Worm (Caenorhabditis elegans): Measurements from ENCODE around the gene K11D12.7.
A peak's percentile ranks its signal among the peaks of the same experiment; 100 is the strongest.

K11D12.7 gene

ce11 chrV:5064761-5065421 is 28.6 kb upstream of the K11D12.7 start, which contains the start of gene mlk-1:
Gene mlk-1, minus strand, starts transcription at chrV:5064811.
- TF ChIP-seq R02D3.7 (tag; optimal IDR thresholded peaks at IDR 0.05): no peak
- no peak for TF ChIP-seq ceh-32 (tag; optimal IDR thresholded peaks at IDR 0.05; ENCODE audit: poor library complexity)
- peak; percentile 37; the same call in 1 of the 2 replicates for TF ChIP-seq ctbp-1 (GFP tag; IDR thresholded peaks at IDR 0.05)
- TF ChIP-seq nhr-10 (tag; optimal IDR thresholded peaks at IDR 0.05): peak; percentile 36
- no peak for TF ChIP-seq egl-43 (GFP tag; IDR thresholded peaks at IDR 0.05)
- TF ChIP-seq dve-1 (tag; optimal IDR thresholded peaks at IDR 0.05; ENCODE audit: insufficient read depth): peak; percentile 62
- TF ChIP-seq nhr-6 (tag; optimal IDR thresholded peaks at IDR 0.05): peak; percentile 40
- peak in 1 of 2 experiments; percentile 99 for TF ChIP-seq unc-62 (GFP tag; optimal IDR thresholded peaks at IDR 0.05 in 1 of 2)
- no peak for TF ChIP-seq unc-62 (tag; optimal IDR thresholded peaks at IDR 0.05)
- TF ChIP-seq mdl-1 (tag; optimal IDR thresholded peaks at IDR 0.05): peak in 1 of 2 experiments; percentile 95
- TF ChIP-seq hlh-30 (tag; optimal IDR thresholded peaks at IDR 0.05; ENCODE audit: insufficient read depth): peak; percentile 96
- peak; percentile 44; the same call in 1 of the 2 replicates for TF ChIP-seq arid-1 (GFP tag; conservative IDR thresholded peaks at IDR 0.05)
- TF ChIP-seq snpc-1.2 (GFP tag; IDR thresholded peaks at IDR 0.05): no peak
- peak; percentile 63 for TF ChIP-seq fkh-10 (GFP tag; optimal IDR thresholded peaks at IDR 0.05)
- TF ChIP-seq nhr-28 (tag; optimal IDR thresholded peaks at IDR 0.05): peak; percentile 88
- TF ChIP-seq nhr-11 (tag; optimal IDR thresholded peaks at IDR 0.05): peak; percentile 85
- no peak for TF ChIP-seq skn-1 (tag; optimal IDR thresholded peaks at IDR 0.05)
- TF ChIP-seq nhr-25 (tag; optimal IDR thresholded peaks at IDR 0.05; ENCODE audit: borderline replicate concordance, insufficient read depth): peak; percentile 60
- TF ChIP-seq spr-3 (GFP tag; optimal IDR thresholded peaks at IDR 0.05): no peak
- TF ChIP-seq aly-2 (tag; optimal IDR thresholded peaks at IDR 0.05): no peak
- TF ChIP-seq nhr-48 (tag; optimal IDR thresholded peaks at IDR 0.05): peak; percentile 43
- TF ChIP-seq pqm-1 (tag; optimal IDR thresholded peaks at IDR 0.05): peak; percentile 26
- peak; percentile 59 to 64 for TF ChIP-seq lsy-2 (tag; optimal IDR thresholded peaks at IDR 0.05)
- 0 out of 2 replicates have a peak, but pooled peaks have one; percentile 18 for TF ChIP-seq lin-1 (GFP tag; IDR thresholded peaks at IDR 0.05)
- TF ChIP-seq hif-1 (tag; optimal IDR thresholded peaks at IDR 0.05): peak in 1 of 2 experiments; percentile 64
- peak; percentile 77 for TF ChIP-seq hlh-11 (tag; optimal IDR thresholded peaks at IDR 0.05)
- TF ChIP-seq daf-16 (GFP tag; optimal IDR thresholded peaks at IDR 0.05): no peak
- TF ChIP-seq daf-16 (tag; optimal IDR thresholded peaks at IDR 0.05): peak; percentile 31
- peak; percentile 96 for TF ChIP-seq aha-1 (tag)
- no peak for TF ChIP-seq duxl-1 (tag; optimal IDR thresholded peaks at IDR 0.05; ENCODE audit: poor library complexity)
- peak; percentile 34 for TF ChIP-seq mes-2 (tag; optimal IDR thresholded peaks at IDR 0.05; ENCODE audit: poor library complexity, severe bottlenecking)
- TF ChIP-seq nhr-237 (tag; optimal IDR thresholded peaks at IDR 0.05): no peak
- peak; percentile 56; the same call in 1 of the 2 replicates for TF ChIP-seq hmg-1.1 (GFP tag; IDR thresholded peaks at IDR 0.05)
- TF ChIP-seq F37D6.2 (tag; optimal IDR thresholded peaks at IDR 0.05): peak; percentile 32
- TF ChIP-seq spr-1 (tag; optimal IDR thresholded peaks at IDR 0.05): peak; percentile 12
- peak; percentile 28 for TF ChIP-seq nhr-77 (tag; optimal IDR thresholded peaks at IDR 0.05)
- peak; percentile 70 for TF ChIP-seq dmd-6 (GFP tag; IDR thresholded peaks at IDR 0.05)
- TF ChIP-seq rbr-2 (tag; optimal IDR thresholded peaks at IDR 0.05): peak; percentile 78
- TF ChIP-seq T20F7.1 (GFP tag; optimal IDR thresholded peaks at IDR 0.05): no peak
- TF ChIP-seq mep-1 (tag; optimal IDR thresholded peaks at IDR 0.05): peak; percentile 75
- peak; percentile 46; the same call in 1 of the 2 replicates for TF ChIP-seq set-16 (GFP tag; IDR thresholded peaks at IDR 0.05)
- TF ChIP-seq mxl-3 (GFP tag; optimal IDR thresholded peaks at IDR 0.05): peak; percentile 41
- TF ChIP-seq dpl-1 (GFP tag; optimal IDR thresholded peaks at IDR 0.05): peak; percentile 15
- peak; percentile 54; the same call in 1 of the 2 replicates for TF ChIP-seq mdt-29 (GFP tag; IDR thresholded peaks at IDR 0.05)
